Worm (Caenorhabditis elegans) whole organism, L2 larva: Measurements from ENCODE around the gene F11G11.4.

Experiments
- ama-1 ChIP-seq: fragments of 150-350 bp; optimal IDR thresholded peaks from 2 replicates; lab custom pipeline; 2018; ENCODE audit warnings: inconsistent platforms
- blmp-1 ChIP-seq: sonication (generic microtip); optimal IDR thresholded peaks from 2 replicates; lab custom pipeline; 2017; ENCODE audit warnings: missing genetic modification characterization, mild to moderate bottlenecking, missing compliant biosample characterization, antibody characterized with exemption, moderate library complexity; ENCODE audit not compliant: insufficient read depth
- ceh-16 ChIP-seq: fragments of 150-350 bp; optimal IDR thresholded peaks from 2 replicates; lab custom pipeline; 2014; ENCODE audit warnings: missing biosample characterization, missing genetic modification characterization
- lsy-2 ChIP-seq, 2 experiments: fragments of 150-350 bp in 1 of 2; sonication (generic microtip) in 1 of 2; optimal IDR thresholded peaks; 2 replicates each; lab custom pipeline; 2014 to 2017; ENCODE audit warnings: missing biosample characterization in 2 of 2, missing genetic modification characterization in 2 of 2
- nhr-237 ChIP-seq: fragments of 150-350 bp; optimal IDR thresholded peaks from 2 replicates; lab custom pipeline; 2014; ENCODE audit warnings: missing biosample characterization, missing genetic modification characterization
- nhr-25 ChIP-seq: fragments of 150-350 bp; sonication (generic microtip); optimal IDR thresholded peaks from 3 replicates; lab custom pipeline; 2014; ENCODE audit warnings: missing biosample characterization, missing genetic modification characterization
- nhr-77 ChIP-seq: fragments of 150-350 bp; optimal IDR thresholded peaks from 2 replicates; lab custom pipeline; 2014; ENCODE audit warnings: missing biosample characterization, missing genetic modification characterization
- sma-9 ChIP-seq, 2 experiments: fragments of 150-350 bp in 1 of 2; sonication (generic microtip) in 1 of 2; optimal IDR thresholded peaks; 2 replicates each; lab custom pipeline; 2014 to 2016; ENCODE audit warnings: missing genetic modification characterization in 2 of 2, mild to moderate bottlenecking in 1 of 2, missing biosample characterization in 1 of 2, missing compliant biosample characterization in 1 of 2, missing genetic modification reagents in 1 of 2, moderate library complexity in 1 of 2

- no peak for TF ChIP-seq nhr-25
- no peak for TF ChIP-seq nhr-77 (tag; lab: Kevin White, UChicago)
- no peak for TF ChIP-seq lsy-2 (tag; optimal IDR thresholded peaks at IDR 0.05; lab: Kevin White, UChicago)
- no peak for TF ChIP-seq blmp-1 (tag; lab: Kevin White, UChicago)
- TF ChIP-seq sma-9 (GFP tag; optimal IDR thresholded peaks at IDR 0.05; lab: Kevin White, UChicago): no peak
- TF ChIP-seq sma-9 (tag; optimal IDR thresholded peaks at IDR 0.05; lab: Kevin White, UChicago): no peak
- no peak for TF ChIP-seq nhr-237
- TF ChIP-seq ceh-16: no peak
- no peak for TF ChIP-seq ama-1
Observed at ce11 chrII:4884403-4884802, 24.0 kb downstream of the F11G11.4 start.
